Fruit fly (Drosophila melanogaster) whole organism, pupa: ENCODE data around the gene CG14439.

Experiments
- CG10348 ChIP-seq: fragments of 200-800 bp; sonication (Bioruptor generic); IDR thresholded peaks from 2 replicates; pipeline ENCODE4 v1.3.6; 2022; ENCODE audit warnings: missing biosample characterization, missing genetic modification characterization
- CG12605 ChIP-seq: fragments of 200-800 bp; sonication (Bioruptor generic); IDR thresholded peaks from 2 replicates; pipeline ENCODE4 v1.3.6; 2022; ENCODE audit warnings: missing biosample characterization, missing genetic modification characterization
- CG13204 ChIP-seq: fragments of 200-800 bp; sonication (Bioruptor generic); optimal IDR thresholded peaks from 2 replicates; lab custom pipeline; 2018; ENCODE audit warnings: missing biosample characterization, mild to moderate bottlenecking, missing genetic modification characterization, moderate library complexity
- CG14655 ChIP-seq: fragments of 200-800 bp; sonication (Bioruptor generic); optimal IDR thresholded peaks from 3 replicates; lab custom pipeline; 2017; ENCODE audit warnings: mild to moderate bottlenecking, missing biosample characterization, missing genetic modification reagents, missing genetic modification characterization
- CG32121 ChIP-seq: fragments of 200-800 bp; sonication (Bioruptor generic); IDR thresholded peaks from 2 replicates; pipeline ENCODE4 v1.3.6; 2022; ENCODE audit warnings: missing biosample characterization, missing genetic modification characterization
- CG34367 ChIP-seq: fragments of 200-800 bp; sonication (Bioruptor generic); optimal IDR thresholded peaks from 2 replicates; lab custom pipeline; 2018; ENCODE audit warnings: missing biosample characterization, mild to moderate bottlenecking, missing genetic modification characterization
- CG8159 ChIP-seq: fragments of 200-800 bp; sonication (Bioruptor generic); optimal IDR thresholded peaks from 3 replicates; lab custom pipeline; 2018; ENCODE audit warnings: missing biosample characterization, mild to moderate bottlenecking, missing genetic modification characterization, moderate library complexity
- CG9948 ChIP-seq: fragments of 200-800 bp; sonication (Bioruptor generic); optimal IDR thresholded peaks from 2 replicates; lab custom pipeline; 2018; ENCODE audit warnings: missing biosample characterization, mild to moderate bottlenecking, missing genetic modification characterization, moderate library complexity
- D1 ChIP-seq: fragments of 200-800 bp; sonication (Bioruptor generic); optimal IDR thresholded peaks from 2 replicates; lab custom pipeline; 2018; ENCODE audit warnings: missing biosample characterization, mild to moderate bottlenecking, missing genetic modification characterization, moderate library complexity
- Pif1A ChIP-seq: fragments of 200-800 bp; sonication (Bioruptor generic); optimal IDR thresholded peaks from 3 replicates; lab custom pipeline; 2016; ENCODE audit warnings: missing biosample characterization, missing genetic modification characterization
- gl ChIP-seq: fragments of 200-800 bp; sonication (Bioruptor generic); optimal IDR thresholded peaks from 2 replicates; lab custom pipeline; 2018; ENCODE audit warnings: missing biosample characterization, mild to moderate bottlenecking, missing genetic modification characterization

DNA sequence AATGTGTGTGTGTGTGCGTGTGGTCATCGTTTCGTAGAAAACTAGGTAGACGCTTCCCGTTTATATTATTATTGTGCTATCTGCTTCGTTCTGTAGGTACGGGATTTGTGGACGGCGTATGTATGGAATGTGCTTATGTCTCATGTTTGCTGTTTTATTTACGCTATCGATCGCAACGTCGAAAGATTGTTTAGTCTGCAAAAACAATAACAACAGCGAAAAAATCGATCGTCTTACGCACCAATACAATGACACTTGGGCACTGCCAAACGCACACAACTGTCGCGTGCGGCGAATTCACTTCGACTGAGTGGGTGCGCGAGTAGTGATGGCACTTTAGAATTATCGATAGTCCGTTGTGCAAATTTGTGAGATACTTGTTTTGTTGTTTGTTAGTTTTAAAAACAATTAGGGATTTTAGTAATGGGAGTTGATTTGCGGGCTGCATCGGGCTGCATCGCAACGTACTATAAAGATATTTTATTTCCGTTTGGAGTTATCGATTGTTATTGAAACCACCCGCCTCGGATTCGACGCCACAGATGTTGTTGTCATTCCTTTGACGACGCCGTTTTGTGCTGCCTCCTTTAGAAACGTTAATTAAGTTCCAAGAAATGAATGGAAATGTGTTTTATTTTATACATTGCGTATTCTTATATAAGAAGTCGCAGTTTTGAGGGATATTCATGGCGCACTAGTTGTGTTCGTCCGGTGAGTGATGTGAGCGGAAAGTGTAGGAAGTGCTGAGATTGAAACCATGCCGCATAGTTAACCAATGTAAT, 12.0 kb downstream of the CG14439 start:
- TF ChIP-seq CG8159 (tag; lab: Kevin White, UChicago) = no peak
- no peak for TF ChIP-seq CG9948
- no peak for TF ChIP-seq CG10348 (GFP tag; lab: Robert Waterston, UW)
- no peak for TF ChIP-seq CG34367 (tag; lab: Kevin White, UChicago)
- TF ChIP-seq gl (tag; lab: Kevin White, UChicago) = no peak
- TF ChIP-seq CG13204 (GFP tag; lab: Kevin White, UChicago) = no peak
- no peak for TF ChIP-seq Pif1A (GFP tag; lab: Kevin White, UChicago)
- TF ChIP-seq CG12605 = no peak
- no peak for TF ChIP-seq CG32121 (GFP tag; lab: Robert Waterston, UW)
- TF ChIP-seq D1 (tag; lab: Kevin White, UChicago) = no peak
- TF ChIP-seq CG14655 (GFP tag; lab: Kevin White, UChicago) = no peak
